Worm (Caenorhabditis elegans) whole organism, L4/young adult: ENCODE measurements around the gene npr-17.
A peak's percentile ranks its signal among the peaks of the same experiment; 100 is the strongest.

Experiments used
- W03F9.2 ChIP-seq: fragments of 150-350 bp; optimal IDR thresholded peaks from 2 replicates; lab custom pipeline; 2014; ENCODE audit warnings: missing biosample characterization, missing genetic modification characterization
- him-1 ChIP-seq: sonication (generic microtip); optimal IDR thresholded peaks from 2 replicates; lab custom pipeline; 2016; ENCODE audit warnings: missing genotype, missing genetic modification reagents, missing genetic modification characterization, missing compliant biosample characterization

- no peak for TF ChIP-seq him-1 (tag; lab: Kevin White, UChicago)
- peak; percentile 72 for TF ChIP-seq W03F9.2 (tag; lab: Kevin White, UChicago)
These were observed 24.6 kb upstream of the npr-17 start, which contains the start of gene lin-36 for ce11 chrIII:8020823-8021332.
